Worm (Caenorhabditis elegans) whole organism, L4 larva: ENCODE measurements around the gene F55C5.17.

Source experiments
- F26F4.8 ChIP-seq: fragments of 200-800 bp; sonication (Bioruptor generic); conservative IDR thresholded peaks from 2 replicates; pipeline ENCODE4 v1.3.6; 2022; ENCODE audit warnings: missing genetic modification characterization, missing compliant biosample characterization
- F49E8.2 ChIP-seq: sonication (generic microtip); optimal IDR thresholded peaks from 2 replicates; lab custom pipeline; 2016; ENCODE audit warnings: missing compliant biosample characterization, mild to moderate bottlenecking, missing genetic modification characterization, borderline replicate concordance
- Y105C5A.15 ChIP-seq: fragments of 200-800 bp; sonication (Bioruptor generic); IDR thresholded peaks from 2 replicates; pipeline ENCODE4 v1.3.6; 2022; ENCODE audit warnings: missing genetic modification characterization, missing compliant biosample characterization
- Y48G9A.11 ChIP-seq: fragments of 200-800 bp; sonication (Bioruptor generic); IDR thresholded peaks from 2 replicates; pipeline ENCODE4 v1.3.6; 2022; ENCODE audit warnings: missing genetic modification reagents, missing genetic modification characterization, missing compliant biosample characterization
- Y75B8A.6 ChIP-seq: fragments of 200-800 bp; sonication (Bioruptor generic); IDR thresholded peaks from 2 replicates; pipeline ENCODE4 v1.3.6; 2022; ENCODE audit warnings: missing genetic modification reagents, missing genetic modification characterization, missing compliant biosample characterization
- ZK337.2 ChIP-seq: fragments of 200-800 bp; sonication (Bioruptor generic); IDR thresholded peaks from 2 replicates; pipeline ENCODE4 v1.3.6; 2022; ENCODE audit warnings: missing genetic modification reagents, missing genetic modification characterization, missing compliant biosample characterization
- ZK546.5 ChIP-seq, 2 experiments: sonication (generic microtip); optimal IDR thresholded peaks; 2 replicates each; lab custom pipeline; 2017; ENCODE audit warnings: missing biosample characterization in 2 of 2, missing genetic modification characterization in 2 of 2
- ama-1 ChIP-seq: fragments of 150-350 bp; optimal IDR thresholded peaks from 2 replicates; lab custom pipeline; 2014; ENCODE audit warnings: inconsistent platforms, mixed read lengths
- arid-1 ChIP-seq: fragments of 200-800 bp; sonication (Bioruptor generic); conservative IDR thresholded peaks from 2 replicates; pipeline ENCODE4 v1.3.6; 2022; ENCODE audit warnings: missing genetic modification reagents, missing genetic modification characterization, missing compliant biosample characterization
- ceh-28 ChIP-seq: fragments of 150-350 bp; optimal IDR thresholded peaks from 2 replicates; lab custom pipeline; 2014; ENCODE audit warnings: missing biosample characterization, missing genetic modification reagents, missing genetic modification characterization
- ceh-32 ChIP-seq: sonication (generic microtip); optimal IDR thresholded peaks from 2 replicates; lab custom pipeline; 2016; ENCODE audit warnings: mild to moderate bottlenecking, missing genetic modification characterization, missing compliant biosample characterization; ENCODE audit not compliant: poor library complexity
- ceh-44 ChIP-seq: fragments of 200-800 bp; sonication (Bioruptor generic); IDR thresholded peaks from 2 replicates; pipeline ENCODE4 v1.3.6; 2022; ENCODE audit warnings: missing genetic modification reagents, missing genetic modification characterization, missing compliant biosample characterization
- ceh-62 ChIP-seq: sonication (generic microtip); optimal IDR thresholded peaks from 2 replicates; lab custom pipeline; 2017; ENCODE audit warnings: missing biosample characterization, missing genetic modification characterization
- ces-1 ChIP-seq: fragments of 150-350 bp; sonication (generic microtip); optimal IDR thresholded peaks from 4 replicates; lab custom pipeline; 2014; ENCODE audit warnings: missing biosample characterization, missing genetic modification reagents, missing genetic modification characterization
- daf-16 ChIP-seq, 3 experiments: sonication (generic microtip); optimal IDR thresholded peaks; 2 replicates each; lab custom pipeline; 2016 to 2017; ENCODE audit warnings: missing genetic modification characterization in 3 of 3, missing genetic modification reagents in 3 of 3, mild to moderate bottlenecking in 2 of 3, missing compliant biosample characterization in 2 of 3, missing biosample characterization in 1 of 3, moderate library complexity in 1 of 3
- daf-19 ChIP-seq: fragments of 200-800 bp; sonication (Bioruptor generic); conservative IDR thresholded peaks from 2 replicates; pipeline ENCODE4 v1.3.6; 2022; ENCODE audit warnings: missing genetic modification characterization, missing compliant biosample characterization
- daf-8 ChIP-seq: fragments of 200-800 bp; sonication (Bioruptor generic); IDR thresholded peaks from 2 replicates; pipeline ENCODE4 v1.3.6; 2022; ENCODE audit warnings: missing genetic modification characterization, missing compliant biosample characterization
- dmd-6 ChIP-seq: fragments of 200-800 bp; sonication (Bioruptor generic); IDR thresholded peaks from 2 replicates; pipeline ENCODE4 v1.3.6; 2022; ENCODE audit warnings: missing genetic modification reagents, missing genetic modification characterization, missing compliant biosample characterization
- dmd-9 ChIP-seq: fragments of 200-800 bp; sonication (Bioruptor generic); IDR thresholded peaks from 2 replicates; pipeline ENCODE4 v1.3.6; 2022; ENCODE audit warnings: missing genetic modification reagents, missing genetic modification characterization, missing compliant biosample characterization
- duxl-1 ChIP-seq: sonication (generic microtip); optimal IDR thresholded peaks from 2 replicates; lab custom pipeline; 2016; ENCODE audit warnings: mild to moderate bottlenecking, missing genetic modification characterization, moderate library complexity, missing compliant biosample characterization; ENCODE audit not compliant: poor library complexity
- egl-27 ChIP-seq: sonication (generic microtip); optimal IDR thresholded peaks from 3 replicates; lab custom pipeline; 2017; ENCODE audit warnings: missing biosample characterization, missing genetic modification reagents, missing genetic modification characterization
- gei-8 ChIP-seq: fragments of 200-800 bp; sonication (Bioruptor generic); optimal IDR thresholded peaks from 2 replicates; lab custom pipeline; 2018; ENCODE audit warnings: mild to moderate bottlenecking, missing genetic modification characterization, missing compliant biosample characterization
- hlh-11 ChIP-seq: fragments of 200-800 bp; sonication (Bioruptor generic); optimal IDR thresholded peaks from 2 replicates; lab custom pipeline; 2018; ENCODE audit warnings: mild to moderate bottlenecking, missing genetic modification characterization, missing compliant biosample characterization
- hlh-30 ChIP-seq: sonication (generic microtip); optimal IDR thresholded peaks from 2 replicates; lab custom pipeline; 2017; ENCODE audit warnings: antibody characterized with exemption, mild to moderate bottlenecking, missing genetic modification characterization, missing compliant biosample characterization; ENCODE audit not compliant: insufficient read depth
- hmg-1.1 ChIP-seq: fragments of 200-800 bp; sonication (Bioruptor generic); IDR thresholded peaks from 2 replicates; pipeline ENCODE4 v1.3.6; 2022; ENCODE audit warnings: missing genetic modification reagents, missing genetic modification characterization, missing compliant biosample characterization
- lin-13 ChIP-seq: fragments of 150-350 bp; optimal IDR thresholded peaks from 2 replicates; lab custom pipeline; 2014; ENCODE audit warnings: missing biosample characterization, missing genetic modification reagents, missing genetic modification characterization
- lin-38 ChIP-seq: fragments of 200-800 bp; sonication (Bioruptor generic); IDR thresholded peaks from 2 replicates; pipeline ENCODE4 v1.3.6; 2022; ENCODE audit warnings: missing genetic modification reagents, missing genetic modification characterization, missing compliant biosample characterization
- lsy-2 ChIP-seq, 2 experiments: fragments of 150-350 bp in 1 of 2; sonication (generic microtip) in 1 of 2; optimal IDR thresholded peaks; 2 replicates each; lab custom pipeline; 2014 to 2017; ENCODE audit warnings: missing biosample characterization in 2 of 2, missing genetic modification characterization in 2 of 2
- mdt-29 ChIP-seq: fragments of 200-800 bp; sonication (Bioruptor generic); IDR thresholded peaks from 2 replicates; pipeline ENCODE4 v1.3.6; 2022; ENCODE audit warnings: missing genetic modification reagents, missing genetic modification characterization, missing compliant biosample characterization
- mep-1 ChIP-seq: fragments of 150-350 bp; sonication (generic microtip); optimal IDR thresholded peaks from 3 replicates; lab custom pipeline; 2014; ENCODE audit warnings: missing biosample characterization, missing genetic modification characterization
- mes-2 ChIP-seq: sonication (generic microtip); optimal IDR thresholded peaks from 2 replicates; lab custom pipeline; 2016; ENCODE audit warnings: missing genotype, mild to moderate bottlenecking, missing genetic modification characterization, missing compliant biosample characterization; ENCODE audit not compliant: poor library complexity, severe bottlenecking
- mxl-2 ChIP-seq: fragments of 200-800 bp; sonication (Bioruptor generic); conservative IDR thresholded peaks from 2 replicates; pipeline ENCODE4 v1.3.6; 2022; ENCODE audit warnings: missing genetic modification reagents, missing genetic modification characterization, missing compliant biosample characterization
- nhr-102 ChIP-seq: sonication (generic microtip); optimal IDR thresholded peaks from 2 replicates; lab custom pipeline; 2016; ENCODE audit warnings: mild to moderate bottlenecking, missing genetic modification characterization, moderate library complexity, missing compliant biosample characterization
- nhr-237 ChIP-seq: sonication (generic microtip); optimal IDR thresholded peaks from 2 replicates; lab custom pipeline; 2017; ENCODE audit warnings: missing biosample characterization, missing genetic modification characterization
- nhr-25 ChIP-seq: sonication (generic microtip); optimal IDR thresholded peaks from 2 replicates; lab custom pipeline; 2017; ENCODE audit warnings: missing genetic modification characterization, mild to moderate bottlenecking, missing compliant biosample characterization, antibody characterized with exemption, moderate library complexity, borderline replicate concordance; ENCODE audit not compliant: insufficient read depth
- nhr-48 ChIP-seq: sonication (generic microtip); optimal IDR thresholded peaks from 2 replicates; lab custom pipeline; 2016; ENCODE audit warnings: mild to moderate bottlenecking, missing genetic modification characterization, missing compliant biosample characterization
- php-3 ChIP-seq: fragments of 200-800 bp; sonication (Bioruptor generic); IDR thresholded peaks from 2 replicates; pipeline ENCODE4 v1.3.6; 2022; ENCODE audit warnings: missing genetic modification reagents, missing genetic modification characterization, missing compliant biosample characterization
- sdz-12 ChIP-seq: fragments of 200-800 bp; sonication (Bioruptor generic); optimal IDR thresholded peaks from 2 replicates; lab custom pipeline; 2018; ENCODE audit warnings: mild to moderate bottlenecking, missing genetic modification characterization, missing compliant biosample characterization
- skn-1 ChIP-seq: fragments of 150-350 bp; optimal IDR thresholded peaks from 2 replicates; lab custom pipeline; 2014; ENCODE audit warnings: missing biosample characterization, missing genetic modification characterization
- snpc-4 ChIP-seq: fragments of 150-350 bp; optimal IDR thresholded peaks from 2 replicates; lab custom pipeline; 2014; ENCODE audit warnings: missing biosample characterization, missing genetic modification characterization
- spr-1 ChIP-seq: sonication (generic microtip); optimal IDR thresholded peaks from 2 replicates; lab custom pipeline; 2016; ENCODE audit warnings: mild to moderate bottlenecking, missing genetic modification characterization, missing compliant biosample characterization
- vab-7 ChIP-seq: fragments of 200-800 bp; sonication (Bioruptor generic); IDR thresholded peaks from 2 replicates; pipeline ENCODE4 v1.3.6; 2022; ENCODE audit warnings: missing genetic modification reagents, missing genetic modification characterization, missing compliant biosample characterization
- zfp-2 ChIP-seq: sonication (generic microtip); optimal IDR thresholded peaks from 2 replicates; lab custom pipeline; 2016; ENCODE audit warnings: mild to moderate bottlenecking, missing genetic modification characterization, missing compliant biosample characterization
- zfp-3 ChIP-seq: fragments of 200-800 bp; sonication (Bioruptor generic); conservative IDR thresholded peaks from 2 replicates; pipeline ENCODE4 v1.3.6; 2022; ENCODE audit warnings: missing genetic modification reagents, missing genetic modification characterization, missing compliant biosample characterization
- zip-2 ChIP-seq: fragments of 150-350 bp; optimal IDR thresholded peaks from 2 replicates; lab custom pipeline; 2014; ENCODE audit warnings: missing biosample characterization, missing genetic modification characterization
- ztf-7 ChIP-seq: fragments of 150-350 bp; optimal IDR thresholded peaks from 2 replicates; lab custom pipeline; 2014; ENCODE audit warnings: missing biosample characterization, missing genetic modification characterization

The F55C5.17 gene

DNA sequence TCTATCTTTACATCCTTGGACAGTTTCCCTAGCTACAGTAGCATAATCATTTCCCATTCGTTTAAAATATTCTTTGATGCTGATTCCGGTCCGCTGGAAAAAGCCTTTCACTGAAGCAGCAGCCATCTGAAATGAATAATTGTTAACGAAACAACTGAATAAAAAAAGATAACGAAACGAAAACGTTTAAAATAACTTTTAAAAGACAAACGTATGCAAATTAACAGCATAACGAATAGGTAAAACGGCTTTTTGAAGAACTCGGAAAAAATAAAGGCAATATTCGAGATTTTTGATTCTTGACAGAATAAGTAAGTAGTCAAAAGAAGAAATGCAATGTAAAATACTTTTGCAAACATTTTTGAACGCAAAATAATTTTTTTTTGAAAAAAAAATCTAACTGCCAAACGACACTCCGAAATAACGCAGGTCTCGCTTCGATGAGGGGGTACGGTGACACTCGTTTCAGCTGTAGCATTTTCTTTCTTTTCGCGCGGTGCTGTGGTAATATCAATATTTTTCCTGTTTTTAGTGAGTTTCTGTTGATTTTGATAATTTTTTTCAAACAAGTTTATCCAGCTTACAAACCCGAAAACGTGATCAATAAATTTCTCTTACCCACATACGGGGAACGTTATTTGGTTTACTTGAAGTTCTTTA is 15.7 kb downstream of the F55C5.17 start, which contains the start of the genes R04F11.5 and R04F11.2 (continued):
- TF ChIP-seq Y48G9A.11 (GFP tag; lab: Robert Waterston, UW) = peak; percentile 100
- TF ChIP-seq F26F4.8 (GFP tag; lab: Robert Waterston, UW) = no peak
- TF ChIP-seq zfp-2 = no peak
- TF ChIP-seq skn-1 (tag; lab: Kevin White, UChicago) = no peak
- TF ChIP-seq hlh-30 (tag; lab: Kevin White, UChicago) = peak; percentile 67
- TF ChIP-seq nhr-237 = no peak
- TF ChIP-seq ZK546.5 (tag; optimal IDR thresholded peaks at IDR 0.05; lab: Kevin White, UChicago) = no peak
- TF ChIP-seq spr-1 (tag; lab: Kevin White, UChicago) = peak; percentile 2
- TF ChIP-seq ceh-32 (tag; lab: Kevin White, UChicago) = no peak
- TF ChIP-seq hlh-11 (tag; lab: Kevin White, UChicago) = peak; percentile 69
- TF ChIP-seq Y75B8A.6 (GFP tag; lab: Robert Waterston, UW) = no peak
- no peak for TF ChIP-seq mxl-2 (GFP tag; lab: Robert Waterston, UW)
- TF ChIP-seq ces-1 (GFP tag; lab: Kevin White, UChicago) = no peak
- peak; percentile 19 for TF ChIP-seq ztf-7 (tag; lab: Kevin White, UChicago)
- TF ChIP-seq zip-2 (tag; lab: Kevin White, UChicago) = no peak
- no peak for TF ChIP-seq ceh-28
- no peak for TF ChIP-seq daf-8 (GFP tag; lab: Robert Waterston, UW)
- TF ChIP-seq ceh-44 = no peak
- no peak for TF ChIP-seq daf-16 (GFP tag; optimal IDR thresholded peaks at IDR 0.05; lab: Kevin White, UChicago)
- no peak for TF ChIP-seq daf-16 (tag; optimal IDR thresholded peaks at IDR 0.05; lab: Kevin White, UChicago)
- no peak for TF ChIP-seq nhr-48
- TF ChIP-seq Y105C5A.15 (GFP tag; lab: Robert Waterston, UW) = no peak
- TF ChIP-seq lin-38 (GFP tag; lab: Robert Waterston, UW) = peak; percentile 70
- TF ChIP-seq lin-13 (GFP tag; lab: Kevin White, UChicago) = no peak
- TF ChIP-seq php-3 = no peak
- no peak for TF ChIP-seq vab-7 (GFP tag; lab: Robert Waterston, UW)
- TF ChIP-seq ama-1 (lab: Kevin White, UChicago) = peak; percentile 40
- TF ChIP-seq ceh-62 (tag; lab: Kevin White, UChicago) = no peak
- TF ChIP-seq daf-19 = no peak
- TF ChIP-seq snpc-4 (tag; lab: Kevin White, UChicago) = no peak
- TF ChIP-seq nhr-25 (tag; lab: Kevin White, UChicago) = peak; percentile 2
- no peak for TF ChIP-seq ZK337.2 (GFP tag; lab: Robert Waterston, UW)
- TF ChIP-seq, all 104 proteins: peak for 26

- TF ChIP-seq lin-38 (GFP tag; lab: Robert Waterston, UW) (0 out of 2 replicates have a peak, but pooled peaks have one; percentile 31), sdz-12 (GFP tag; lab: Kevin White, UChicago) (peak; percentile 10), lsy-2 (tag; optimal IDR thresholded peaks at IDR 0.05; lab: Kevin White, UChicago) (peak in 1 of 2 experiments; percentile 29), dmd-9 (GFP tag; lab: Robert Waterston, UW) (no peak), duxl-1 (peak; percentile 64), mep-1 (peak; percentile 6), F49E8.2 (peak; percentile 2), daf-16 (GFP tag; optimal IDR thresholded peaks at IDR 0.05; lab: Kevin White, UChicago) (peak in 1 of 2 experiments; percentile 13), daf-16 (tag; optimal IDR thresholded peaks at IDR 0.05; lab: Kevin White, UChicago) (peak; percentile 13), mes-2 (tag; lab: Kevin White, UChicago) (peak; percentile 22), zfp-3 (GFP tag; lab: Robert Waterston, UW) (peak; percentile 42; the same call in 1 of the 2 replicates), nhr-102 (peak; percentile 45), dmd-6 (GFP tag; lab: Robert Waterston, UW) (no peak), gei-8 (GFP tag; lab: Kevin White, UChicago) (peak; percentile 20), hmg-1.1 (0 out of 2 replicates have a peak, but pooled peaks have one; percentile 9), egl-27 (tag; lab: Kevin White, UChicago) (no peak), arid-1 (GFP tag; lab: Robert Waterston, UW) (peak; percentile 32), mdt-29 (GFP tag; lab: Robert Waterston, UW) (no peak)
These were observed 18.0 kb downstream of the F55C5.17 start for ce11 chrV:12320274-12320839.
